Worm (Caenorhabditis elegans) whole organism, mixed stage, embryonic: ENCODE data around the gene srx-54.

Source experiments
- blmp-1 ChIP-seq: fragments of 150-350 bp; optimal IDR thresholded peaks from 2 replicates; lab custom pipeline; 2014; ENCODE audit warnings: missing biosample characterization, missing genetic modification characterization
- ceh-83 ChIP-seq: fragments of 200-800 bp; sonication (Bioruptor generic); optimal IDR thresholded peaks from 2 replicates; lab custom pipeline; 2018; ENCODE audit warnings: mild to moderate bottlenecking, missing genetic modification characterization, missing compliant biosample characterization
- ces-1 ChIP-seq: fragments of 150-350 bp; optimal IDR thresholded peaks from 2 replicates; lab custom pipeline; 2014; ENCODE audit warnings: missing biosample characterization, missing genetic modification reagents, missing genetic modification characterization
- cnd-1 ChIP-seq: fragments of 200-800 bp; sonication (Bioruptor generic); optimal IDR thresholded peaks from 2 replicates; lab custom pipeline; 2018; ENCODE audit warnings: mild to moderate bottlenecking, missing genetic modification characterization, missing compliant biosample characterization
- elt-3 ChIP-seq: fragments of 150-350 bp; optimal IDR thresholded peaks from 2 replicates; lab custom pipeline; 2014; ENCODE audit warnings: missing biosample characterization, missing genetic modification characterization
- nhr-2 ChIP-seq: fragments of 150-350 bp; optimal IDR thresholded peaks from 2 replicates; lab custom pipeline; 2014; ENCODE audit warnings: missing biosample characterization, missing genetic modification characterization
- unc-62 ChIP-seq: fragments of 150-350 bp; optimal IDR thresholded peaks from 2 replicates; lab custom pipeline; 2014; ENCODE audit warnings: missing biosample characterization, missing genetic modification reagents, missing genetic modification characterization

DNA sequence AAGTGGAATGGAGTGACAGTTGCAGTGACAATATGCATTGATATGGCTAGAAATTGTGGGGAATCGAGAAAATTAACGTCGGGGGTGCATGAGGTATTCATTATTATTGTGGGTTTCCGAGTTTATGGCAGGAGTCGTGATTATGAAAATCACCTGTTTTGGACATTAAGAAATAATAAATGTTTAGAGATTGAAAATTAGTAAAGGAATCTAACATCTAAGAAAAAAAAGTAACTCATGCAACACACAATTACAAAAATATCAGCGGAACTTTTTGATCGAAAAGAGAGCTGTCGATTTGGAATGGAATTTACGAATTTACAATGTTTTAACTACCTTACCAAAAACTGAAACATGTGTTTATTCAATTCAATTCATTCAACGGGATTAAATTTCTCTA is 20.3 kb upstream of the srx-54 start, which contains the start of gene srh-206:
- no peak for TF ChIP-seq ces-1 (GFP tag; lab: Kevin White, UChicago)
- no peak for TF ChIP-seq elt-3 (tag; lab: Kevin White, UChicago)
- no peak for TF ChIP-seq cnd-1
- TF ChIP-seq ceh-83: no peak
- no peak for TF ChIP-seq blmp-1 (tag; lab: Kevin White, UChicago)
- TF ChIP-seq unc-62 (GFP tag; lab: Kevin White, UChicago): no peak
- TF ChIP-seq nhr-2 (tag; lab: Kevin White, UChicago): no peak
